Fruit fly (Drosophila melanogaster) whole organism, embryonic: ENCODE data around the gene Pax.

ENCODE experiments used
- ATbp ChIP-seq: fragments of 200-800 bp; sonication (Bioruptor generic); optimal IDR thresholded peaks from 2 replicates; lab custom pipeline; 2017; ENCODE audit warnings: missing biosample characterization, mild to moderate bottlenecking, missing genetic modification characterization, missing genetic modification reagents
- Ada2b ChIP-seq: fragments of 200-800 bp; sonication (Bioruptor generic); IDR thresholded peaks from 2 replicates; pipeline ENCODE4 v1.3.6; 2022; ENCODE audit warnings: missing biosample characterization, missing genetic modification characterization
- Antp ChIP-seq: fragments of 200-800 bp; sonication (Bioruptor generic); optimal IDR thresholded peaks from 3 replicates; lab custom pipeline; 2016; ENCODE audit warnings: missing biosample characterization, missing genetic modification characterization
- Awh ChIP-seq: fragments of 200-800 bp; sonication (Bioruptor generic); IDR thresholded peaks from 2 replicates; pipeline ENCODE4, ENCODE4 v1.3.6; 2022; ENCODE audit warnings: missing biosample characterization, missing genetic modification characterization
- CG10321 ChIP-seq: fragments of 200-800 bp; sonication (Bioruptor generic); IDR thresholded peaks from 2 replicates; pipeline ENCODE4 v1.3.6; 2022; ENCODE audit warnings: missing biosample characterization, missing genetic modification characterization
- CG11093 ChIP-seq: fragments of 200-800 bp; sonication (Bioruptor generic); IDR thresholded peaks from 3 replicates; pipeline ENCODE4 v1.3.6; 2022; ENCODE audit warnings: missing biosample characterization, missing genetic modification characterization
- CG12219 ChIP-seq: fragments of 200-800 bp; sonication (Bioruptor generic); optimal IDR thresholded peaks from 3 replicates; lab custom pipeline; 2018; ENCODE audit warnings: missing biosample characterization, mild to moderate bottlenecking, missing genetic modification characterization
- CG12744 ChIP-seq: fragments of 200-800 bp; sonication (Bioruptor generic); optimal IDR thresholded peaks from 2 replicates; lab custom pipeline; 2016; ENCODE audit warnings: missing biosample characterization, missing genetic modification characterization
- CG12769 ChIP-seq: fragments of 200-800 bp; sonication (Bioruptor generic); optimal IDR thresholded peaks from 2 replicates; lab custom pipeline; 2019; ENCODE audit warnings: missing biosample characterization, mild to moderate bottlenecking, missing genetic modification characterization, moderate library complexity
- CG14710 ChIP-seq: fragments of 200-800 bp; sonication (Bioruptor generic); optimal IDR thresholded peaks from 3 replicates; lab custom pipeline; 2019; ENCODE audit warnings: missing biosample characterization, mild to moderate bottlenecking, missing genetic modification characterization, moderate library complexity
- CG15011 ChIP-seq: fragments of 200-800 bp; sonication (Bioruptor generic); optimal IDR thresholded peaks from 3 replicates; lab custom pipeline; 2018; ENCODE audit warnings: missing biosample characterization, mild to moderate bottlenecking, missing genetic modification characterization
- CG18011 ChIP-seq: fragments of 200-800 bp; sonication (Bioruptor generic); optimal IDR thresholded peaks from 2 replicates; lab custom pipeline; 2017; ENCODE audit warnings: missing biosample characterization, missing genetic modification characterization, mild to moderate bottlenecking, moderate library complexity, missing genotype
- CG18764 ChIP-seq: fragments of 200-800 bp; sonication (Bioruptor generic); optimal IDR thresholded peaks from 3 replicates; lab custom pipeline; 2016; ENCODE audit warnings: missing biosample characterization, missing genetic modification characterization
- CG2678 ChIP-seq: fragments of 200-800 bp; sonication (Bioruptor generic); optimal IDR thresholded peaks from 3 replicates; lab custom pipeline; 2019; ENCODE audit warnings: missing biosample characterization, mild to moderate bottlenecking, missing genetic modification characterization, moderate library complexity
- CG2889 ChIP-seq: fragments of 200-800 bp; sonication (Bioruptor generic); IDR thresholded peaks from 3 replicates; pipeline ENCODE4 v1.3.6; 2022; ENCODE audit warnings: missing biosample characterization, missing genetic modification characterization
- CG31365 ChIP-seq: fragments of 200-800 bp; sonication (Bioruptor generic); optimal IDR thresholded peaks from 2 replicates; lab custom pipeline; 2018; ENCODE audit warnings: missing biosample characterization, mild to moderate bottlenecking, missing genetic modification characterization
- CG31388 ChIP-seq: fragments of 200-800 bp; sonication (Bioruptor generic); optimal IDR thresholded peaks from 2 replicates; lab custom pipeline; 2016; ENCODE audit warnings: missing biosample characterization, missing genetic modification characterization
- CG6654 ChIP-seq: fragments of 200-800 bp; sonication (Bioruptor generic); optimal IDR thresholded peaks from 2 replicates; lab custom pipeline; 2017; ENCODE audit warnings: missing biosample characterization, mild to moderate bottlenecking, missing genetic modification characterization
- CG7987 ChIP-seq: fragments of 200-800 bp; sonication (Bioruptor generic); optimal IDR thresholded peaks from 2 replicates; lab custom pipeline; 2018; ENCODE audit warnings: missing biosample characterization, mild to moderate bottlenecking, missing genetic modification characterization, moderate library complexity
- CHES-1-like ChIP-seq: fragments of 200-800 bp; sonication (Bioruptor generic); optimal IDR thresholded peaks from 2 replicates; lab custom pipeline; 2016; ENCODE audit warnings: missing biosample characterization, missing genetic modification characterization
- CkIIα-i1 ChIP-seq: fragments of 200-800 bp; sonication (Bioruptor generic); IDR thresholded peaks from 2 replicates; pipeline ENCODE4 v1.3.6; 2022; ENCODE audit warnings: missing biosample characterization, missing genetic modification characterization
- Dfd ChIP-seq, 2 experiments: fragments of >200 bp; optimal IDR thresholded peaks; 2 replicates each; lab custom pipeline; 2017; ENCODE audit warnings: missing biosample characterization in 2 of 2, missing genetic modification characterization in 2 of 2
- Doc3 ChIP-seq: fragments of 200-800 bp; sonication (Bioruptor generic); IDR thresholded peaks from 3 replicates; pipeline ENCODE4 v1.3.6; 2022; ENCODE audit warnings: missing biosample characterization, missing genetic modification characterization; ENCODE audit not compliant: partially characterized antibody
- ERR ChIP-seq: fragments of 200-800 bp; sonication (Bioruptor generic); optimal IDR thresholded peaks from 2 replicates; lab custom pipeline; 2016; ENCODE audit warnings: missing biosample characterization, missing genetic modification characterization
- Elba2 ChIP-seq: fragments of 200-800 bp; sonication (Bioruptor generic); optimal IDR thresholded peaks from 3 replicates; lab custom pipeline; 2016; ENCODE audit warnings: missing biosample characterization, missing genetic modification characterization
- Fer1 ChIP-seq: fragments of 200-800 bp; sonication (Bioruptor generic); optimal IDR thresholded peaks from 2 replicates; lab custom pipeline; 2017; ENCODE audit warnings: missing biosample characterization, mild to moderate bottlenecking, missing genetic modification characterization
- Hey ChIP-seq: fragments of 200-800 bp; sonication (Bioruptor generic); optimal IDR thresholded peaks from 3 replicates; lab custom pipeline; 2018; ENCODE audit warnings: missing biosample characterization, mild to moderate bottlenecking, missing genetic modification characterization
- Nf-YA ChIP-seq: fragments of 200-800 bp; sonication (Bioruptor generic); IDR thresholded peaks from 2 replicates; pipeline ENCODE4 v1.3.6; 2022; ENCODE audit warnings: missing biosample characterization, missing genetic modification characterization
- NfI ChIP-seq: fragments of 200-800 bp; sonication (Bioruptor generic); optimal IDR thresholded peaks from 3 replicates; lab custom pipeline; 2018; ENCODE audit warnings: missing biosample characterization, mild to moderate bottlenecking, missing genetic modification characterization, moderate library complexity
- Oli ChIP-seq: fragments of 200-800 bp; sonication (Bioruptor generic); optimal IDR thresholded peaks from 2 replicates; lab custom pipeline; 2018; ENCODE audit warnings: missing biosample characterization, mild to moderate bottlenecking, missing genetic modification characterization, moderate library complexity
- Ptx1 ChIP-seq: fragments of 200-800 bp; sonication (Bioruptor generic); IDR thresholded peaks from 2 replicates; pipeline ENCODE4 v1.3.6; 2022; ENCODE audit warnings: missing biosample characterization, missing genetic modification characterization
- Six4 ChIP-seq: fragments of 200-800 bp; sonication (Bioruptor generic); optimal IDR thresholded peaks from 2 replicates; lab custom pipeline; 2016; ENCODE audit warnings: missing biosample characterization, missing genetic modification characterization
- Ssrp ChIP-seq: fragments of 200-800 bp; sonication (Bioruptor generic); optimal IDR thresholded peaks from 2 replicates; lab custom pipeline; 2018; ENCODE audit warnings: missing biosample characterization, mild to moderate bottlenecking, missing genetic modification characterization, moderate library complexity
- bigmax ChIP-seq: fragments of 200-800 bp; sonication (Bioruptor generic); optimal IDR thresholded peaks from 2 replicates; lab custom pipeline; 2018; ENCODE audit warnings: missing biosample characterization, mild to moderate bottlenecking, missing genetic modification characterization
- chinmo ChIP-seq: fragments of 200-800 bp; sonication (Bioruptor generic); IDR thresholded peaks from 4 replicates; pipeline ENCODE4 v1.3.6; 2022; ENCODE audit warnings: missing biosample characterization, missing genetic modification characterization; ENCODE audit not compliant: partially characterized antibody
- chn ChIP-seq: fragments of 200-800 bp; sonication (Bioruptor generic); optimal IDR thresholded peaks from 2 replicates; lab custom pipeline; 2016; ENCODE audit warnings: missing biosample characterization, missing genetic modification characterization
- crc ChIP-seq: fragments of 200-800 bp; sonication (Bioruptor generic); optimal IDR thresholded peaks from 2 replicates; lab custom pipeline; 2016; ENCODE audit warnings: missing biosample characterization, missing genetic modification characterization
- cwo ChIP-seq: fragments of 200-800 bp; sonication (Bioruptor generic); optimal IDR thresholded peaks from 3 replicates; lab custom pipeline; 2017; ENCODE audit warnings: missing biosample characterization, missing genetic modification characterization, mild to moderate bottlenecking, moderate library complexity, missing genetic modification reagents
- fd64A ChIP-seq: fragments of 200-800 bp; sonication (Bioruptor generic); optimal IDR thresholded peaks from 3 replicates; lab custom pipeline; 2018; ENCODE audit warnings: missing biosample characterization, mild to moderate bottlenecking, missing genetic modification characterization
- gce ChIP-seq: fragments of 200-800 bp; sonication (Bioruptor generic); IDR thresholded peaks from 3 replicates; pipeline ENCODE4 v1.3.6; 2022; ENCODE audit warnings: missing biosample characterization, missing genetic modification characterization
- grau ChIP-seq: fragments of 200-800 bp; optimal IDR thresholded peaks from 3 replicates; lab custom pipeline; 2019; ENCODE audit warnings: missing biosample characterization, mild to moderate bottlenecking, missing genetic modification characterization, moderate library complexity
- gsb ChIP-seq: fragments of 200-800 bp; sonication (Bioruptor generic); IDR thresholded peaks from 2 replicates; pipeline ENCODE4 v1.3.6; 2022; ENCODE audit warnings: missing biosample characterization, missing genetic modification characterization
- h ChIP-seq: fragments of >200 bp; optimal IDR thresholded peaks from 2 replicates; lab custom pipeline; 2017
- jing ChIP-seq: fragments of 200-800 bp; sonication (Bioruptor generic); optimal IDR thresholded peaks from 2 replicates; lab custom pipeline; 2018; ENCODE audit warnings: missing biosample characterization, mild to moderate bottlenecking, missing genetic modification characterization
- lbe ChIP-seq: fragments of 200-800 bp; sonication (Bioruptor generic); optimal IDR thresholded peaks from 2 replicates; lab custom pipeline; 2016; ENCODE audit warnings: missing biosample characterization, mild to moderate bottlenecking, missing genetic modification characterization
- nom ChIP-seq: fragments of 200-800 bp; sonication (Bioruptor generic); optimal IDR thresholded peaks from 2 replicates; lab custom pipeline; 2017; ENCODE audit warnings: missing biosample characterization, missing genetic modification characterization, mild to moderate bottlenecking, moderate library complexity, missing genetic modification reagents
- onecut ChIP-seq: fragments of 200-800 bp; sonication (Bioruptor generic); IDR thresholded peaks from 2 replicates; pipeline ENCODE4 v1.3.6; 2022; ENCODE audit warnings: missing biosample characterization, missing genetic modification characterization
- pho ChIP-seq: fragments of 200-800 bp; sonication (Bioruptor generic); optimal IDR thresholded peaks from 2 replicates; lab custom pipeline; 2016; ENCODE audit warnings: missing biosample characterization, missing genetic modification characterization
- schlank ChIP-seq: fragments of 200-800 bp; sonication (Bioruptor generic); optimal IDR thresholded peaks from 2 replicates; lab custom pipeline; 2018; ENCODE audit warnings: missing biosample characterization, mild to moderate bottlenecking, missing genetic modification characterization
- sens-2 ChIP-seq: fragments of 200-800 bp; sonication (Bioruptor generic); IDR thresholded peaks from 2 replicates; pipeline ENCODE4 v1.3.6; 2022; ENCODE audit warnings: missing biosample characterization, missing genetic modification characterization
- sisA ChIP-seq: fragments of 200-800 bp; sonication (Bioruptor generic); IDR thresholded peaks from 2 replicates; pipeline ENCODE4 v1.3.6; 2022; ENCODE audit warnings: missing biosample characterization, missing genetic modification characterization
- tup ChIP-seq: fragments of 200-800 bp; sonication (Bioruptor generic); optimal IDR thresholded peaks from 2 replicates; lab custom pipeline; 2016; ENCODE audit warnings: missing biosample characterization, mild to moderate bottlenecking, missing genetic modification characterization, moderate library complexity

Gene Pax

DNA sequence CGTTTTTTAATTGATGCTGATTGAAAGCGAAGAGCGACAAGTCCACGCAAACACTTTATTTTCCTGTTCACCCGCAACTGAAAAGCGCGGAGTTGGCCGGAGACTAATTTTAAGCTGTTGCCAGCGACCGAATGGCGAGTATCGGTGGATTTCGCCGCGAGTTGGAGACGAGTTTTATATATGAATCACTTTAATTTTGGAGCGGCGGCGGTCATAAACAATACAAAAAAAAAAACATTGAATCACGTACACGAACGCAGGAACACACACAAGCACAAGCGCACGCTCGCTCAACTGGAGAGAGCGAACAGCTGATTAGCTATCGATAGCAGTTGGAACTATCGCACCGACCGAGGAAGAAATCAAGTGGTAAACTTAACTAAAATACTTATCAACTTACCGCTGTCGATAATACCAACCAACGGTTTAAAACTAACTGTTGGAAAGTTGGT, at the start of gene Pax (continued):
- TF ChIP-seq Ssrp (tag; lab: Kevin White, UChicago) (no peak), CG2889 (GFP tag; lab: Robert Waterston, UW) (no peak), Hey (no peak), fd64A (GFP tag; lab: Kevin White, UChicago) (no peak), sisA (GFP tag; lab: Robert Waterston, UW) (no peak), ATbp (no peak), h (lab: Kevin White, UChicago) (no peak), jing (GFP tag; lab: Kevin White, UChicago) (no peak), NfI (no peak), Ada2b (no peak), CG7987 (GFP tag; lab: Kevin White, UChicago) (no peak), Oli (no peak), CG15011 (GFP tag; lab: Kevin White, UChicago) (no peak), CG18011 (GFP tag; lab: Kevin White, UChicago) (no peak), Six4 (no peak), Awh (no peak), CG10321 (GFP tag; lab: Robert Waterston, UW) (no peak), CkIIα-i1 (GFP tag; lab: Robert Waterston, UW) (no peak), lbe (GFP tag; lab: Kevin White, UChicago) (no peak), Doc3 (GFP tag; lab: Robert Waterston, UW) (peak; percentile 95), sens-2 (no peak), Nf-YA (GFP tag; lab: Robert Waterston, UW) (no peak), Fer1 (GFP tag; lab: Kevin White, UChicago) (no peak), CG2678 (tag; lab: Kevin White, UChicago) (no peak), CG12219 (GFP tag; lab: Kevin White, UChicago) (no peak), grau (tag; lab: Kevin White, UChicago) (no peak), gce (GFP tag; lab: Robert Waterston, UW) (no peak), Ptx1 (GFP tag; lab: Robert Waterston, UW) (no peak), CG18764 (GFP tag; lab: Kevin White, UChicago) (no peak), CG12769 (tag; lab: Kevin White, UChicago) (no peak), tup (no peak), pho (GFP tag; lab: Kevin White, UChicago) (no peak), bigmax (GFP tag; lab: Kevin White, UChicago) (no peak), CG31365 (tag; lab: Kevin White, UChicago) (peak; percentile 75), CG6654 (GFP tag; lab: Kevin White, UChicago) (no peak), CG31388 (GFP tag; lab: Kevin White, UChicago) (no peak), CHES-1-like (GFP tag; lab: Kevin White, UChicago) (no peak), ERR (no peak), chn (no peak), schlank (tag; lab: Kevin White, UChicago) (no peak), cwo (no peak), nom (GFP tag; lab: Kevin White, UChicago) (peak; percentile 91), CG14710 (tag; lab: Kevin White, UChicago) (no peak), CG11093 (GFP tag; lab: Robert Waterston, UW) (no peak), Elba2 (GFP tag; lab: Kevin White, UChicago) (no peak), chinmo (GFP tag; lab: Robert Waterston, UW) (peak; percentile 96), onecut (GFP tag; lab: Robert Waterston, UW) (no peak), Dfd (GFP tag; optimal IDR thresholded peaks at IDR 0.05; lab: Kevin White, UChicago) (no peak), gsb (GFP tag; lab: Robert Waterston, UW) (no peak), Antp (GFP tag; lab: Kevin White, UChicago) (no peak), CG12744 (no peak), crc (GFP tag; lab: Kevin White, UChicago) (no peak)
